Worm (Caenorhabditis elegans): ENCODE results near the gene F11D11.4.

The F11D11.4 gene

DNA sequence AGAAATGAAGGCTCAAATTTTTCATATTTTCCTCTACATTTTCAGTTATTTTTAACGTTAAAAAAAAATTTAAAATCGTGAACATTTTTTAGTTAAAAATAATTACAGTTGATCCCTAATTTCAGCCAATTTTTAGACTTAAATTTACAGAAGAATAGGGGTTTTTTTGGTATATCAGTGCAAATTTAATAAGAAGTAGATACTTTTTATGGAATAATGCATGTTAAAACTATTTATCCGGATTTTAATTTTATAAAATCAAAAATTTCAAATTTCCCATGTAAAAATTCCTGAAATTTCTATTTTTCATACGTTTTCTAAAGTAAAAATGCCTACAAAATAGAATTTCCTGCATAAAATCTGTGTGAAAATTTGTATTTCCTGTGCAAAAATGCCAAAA is 37.1 kb upstream of the F11D11.4 start:
- no peak for TF ChIP-seq B0310.2 (tag; optimal IDR thresholded peaks at IDR 0.05)
- TF ChIP-seq scrt-1 (GFP tag; IDR thresholded peaks at IDR 0.05): no peak
- no peak for TF ChIP-seq flt-1 (GFP tag; IDR thresholded peaks at IDR 0.05)
- TF ChIP-seq hnd-1 (tag; optimal IDR thresholded peaks at IDR 0.05): no peak
- no peak for TF ChIP-seq tbx-37 (GFP tag; conservative IDR thresholded peaks at IDR 0.05)

DNA sequence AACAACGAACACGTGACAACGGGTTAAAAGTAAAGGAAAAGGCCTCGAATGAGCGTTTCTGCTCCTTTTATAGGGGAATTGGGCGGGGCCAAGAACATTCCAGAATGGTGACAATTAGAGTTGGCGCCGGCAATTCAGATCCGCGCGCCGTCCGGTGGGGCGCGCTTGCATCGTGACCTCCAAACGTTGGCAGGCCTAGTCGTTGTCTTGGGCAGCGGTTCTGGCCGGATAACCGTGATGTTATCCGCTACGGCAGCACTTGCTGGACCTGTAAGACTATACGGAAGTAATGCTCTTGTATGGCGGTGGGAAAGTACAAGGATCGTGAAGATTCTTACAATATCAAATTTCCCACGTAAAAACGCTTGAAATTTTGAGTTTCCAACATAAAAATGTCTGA is 36.4 kb upstream of the F11D11.4 start:
- TF ChIP-seq sea-1 (GFP tag; conservative IDR thresholded peaks at IDR 0.05) (0 out of 2 replicates have a peak, but pooled peaks have one; percentile 46), tbx-11 (GFP tag; IDR thresholded peaks at IDR 0.05) (peak; percentile 41; the same call in 1 of the 2 replicates)

DNA sequence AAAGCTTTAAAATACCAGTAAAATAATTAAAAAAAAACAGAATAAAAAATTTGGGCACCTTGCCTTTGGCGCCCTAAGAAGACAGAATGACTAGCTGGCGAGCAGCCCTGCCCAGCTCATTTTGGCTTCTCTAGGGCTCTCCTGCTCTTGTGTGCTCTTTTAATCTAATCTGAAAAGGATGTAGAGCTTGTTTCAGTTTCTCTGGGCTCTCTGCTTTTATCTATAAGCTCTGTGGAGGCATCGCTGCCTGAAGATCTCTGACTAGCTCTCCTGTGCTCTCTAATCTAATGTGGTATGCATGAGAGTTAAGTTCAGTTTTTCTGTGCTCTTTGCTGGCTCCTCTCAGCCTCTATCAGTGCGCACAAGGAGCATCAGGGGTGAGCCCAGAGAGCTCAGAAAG is 35.3 kb upstream of the F11D11.4 start:
- TF ChIP-seq scrt-1 (GFP tag; IDR thresholded peaks at IDR 0.05) (no peak), B0310.2 (tag; optimal IDR thresholded peaks at IDR 0.05) (no peak), ceh-13 (GFP tag; optimal IDR thresholded peaks at IDR 0.05) (no peak), tra-4 (tag; optimal IDR thresholded peaks at IDR 0.05) (no peak), F13C5.2 (tag; optimal IDR thresholded peaks at IDR 0.05) (no peak), hmbx-1 (tag; optimal IDR thresholded peaks at IDR 0.05) (no peak), ets-7 (tag; optimal IDR thresholded peaks at IDR 0.05) (no peak), tbx-11 (GFP tag; IDR thresholded peaks at IDR 0.05) (no peak), pes-1 (GFP tag; IDR thresholded peaks at IDR 0.05) (no peak), aly-1 (tag; optimal IDR thresholded peaks at IDR 0.05) (no peak), tbx-37 (GFP tag; conservative IDR thresholded peaks at IDR 0.05) (no peak)

DNA sequence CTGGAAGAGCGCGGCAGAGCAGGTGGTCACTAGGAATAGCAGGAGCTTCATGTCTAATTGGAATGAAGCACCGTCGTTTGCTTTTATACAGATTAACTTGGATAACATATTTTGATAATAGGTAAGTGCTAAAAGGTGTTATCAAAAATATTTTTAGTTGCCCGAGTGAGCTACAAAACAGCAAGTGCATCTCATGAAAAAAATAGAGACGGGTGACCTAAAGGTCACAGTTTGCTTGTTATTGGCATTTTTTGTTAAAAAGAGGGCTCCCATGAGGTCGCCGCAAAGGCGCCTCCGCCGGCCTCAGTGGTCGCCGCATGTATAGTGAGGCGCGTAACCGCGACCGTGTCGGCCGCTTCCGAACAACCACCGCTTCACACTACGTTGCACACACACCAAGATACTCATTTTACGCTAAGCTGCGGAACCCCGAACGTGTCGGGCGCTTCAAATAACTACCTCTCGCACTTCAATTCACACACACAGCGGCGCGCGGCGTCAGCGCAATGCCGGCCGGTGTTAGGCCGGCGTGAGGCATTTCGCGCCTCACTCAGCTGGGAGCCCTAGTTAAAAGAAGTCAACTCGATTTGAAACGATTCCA is 31.8 kb upstream of the F11D11.4 start, which contains the start of gene asp-19:
Gene asp-19, minus strand, starts transcription at position 51 of the 601 bp plus-strand sequence.
- TF ChIP-seq B0310.2 (tag; optimal IDR thresholded peaks at IDR 0.05) (no peak), flt-1 (GFP tag; IDR thresholded peaks at IDR 0.05) (no peak), tbx-11 (GFP tag; IDR thresholded peaks at IDR 0.05) (no peak), ets-7 (tag; optimal IDR thresholded peaks at IDR 0.05) (no peak), sea-1 (GFP tag; conservative IDR thresholded peaks at IDR 0.05) (no peak), hmg-4 (GFP tag; optimal IDR thresholded peaks at IDR 0.05) (no peak), pes-1 (GFP tag; IDR thresholded peaks at IDR 0.05) (no peak), ceh-13 (GFP tag; optimal IDR thresholded peaks at IDR 0.05) (no peak)

DNA sequence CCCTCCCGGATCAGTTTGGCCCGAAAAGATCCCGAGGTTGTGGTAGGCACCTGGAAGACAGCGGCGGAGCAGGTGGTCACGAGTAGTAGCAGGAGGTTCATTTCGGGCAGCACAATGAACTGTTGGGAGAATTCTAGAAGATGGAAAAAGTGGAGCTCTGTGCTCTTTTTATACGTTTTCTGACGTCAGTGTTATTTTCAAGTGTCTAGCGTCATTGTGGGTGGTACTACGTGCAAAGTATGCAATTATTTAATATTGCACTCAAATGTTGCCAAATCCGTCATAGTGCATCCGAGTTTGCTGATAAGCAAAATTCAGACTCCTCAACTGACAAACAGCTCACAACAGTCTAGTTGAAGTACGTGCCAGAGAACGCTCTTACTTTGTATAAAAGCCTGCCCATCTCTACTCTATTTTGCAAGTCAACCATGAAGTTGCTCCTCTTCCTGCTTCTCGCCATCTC is 29.6 kb upstream of the F11D11.4 start, which contains the start of the genes asp-18 and scl-19:
Gene asp-18, minus strand, starts transcription at position 101 of the 463 bp plus-strand sequence.
Gene scl-19, plus strand, starts transcription at position 413 of the 463 bp plus-strand sequence.
- TF ChIP-seq ceh-13 (GFP tag; optimal IDR thresholded peaks at IDR 0.05) (no peak), pes-1 (GFP tag; IDR thresholded peaks at IDR 0.05) (no peak), F13C5.2 (tag; optimal IDR thresholded peaks at IDR 0.05) (no peak), tbx-11 (GFP tag; IDR thresholded peaks at IDR 0.05) (no peak), hmbx-1 (tag; optimal IDR thresholded peaks at IDR 0.05) (no peak), ets-7 (tag; optimal IDR thresholded peaks at IDR 0.05) (no peak)

DNA sequence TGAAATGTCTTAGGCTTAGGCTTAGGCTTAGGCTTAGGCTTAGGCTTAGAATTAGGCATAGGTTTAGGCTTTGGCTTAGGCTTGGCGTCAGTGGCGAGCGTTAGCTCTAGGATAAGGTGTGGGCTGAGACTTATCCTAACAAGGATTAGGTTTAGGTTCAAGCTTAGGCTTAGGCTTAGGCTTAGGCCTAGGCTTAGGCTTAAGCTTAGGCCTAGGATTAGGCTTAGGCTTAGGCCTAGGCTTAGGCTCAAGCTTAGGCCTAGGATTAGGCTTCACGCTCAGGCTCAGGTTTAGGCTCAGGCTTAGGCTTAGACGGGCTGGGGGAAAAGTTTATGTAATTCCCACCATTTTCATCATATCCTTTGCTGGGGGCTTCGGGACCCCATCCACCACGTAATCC is 27.2 kb upstream of the F11D11.4 start:
- no peak for TF ChIP-seq ama-1 (optimal IDR thresholded peaks at IDR 0.05)
- peak; percentile 88 for TF ChIP-seq ceh-36 (tag; optimal IDR thresholded peaks at IDR 0.05)

DNA sequence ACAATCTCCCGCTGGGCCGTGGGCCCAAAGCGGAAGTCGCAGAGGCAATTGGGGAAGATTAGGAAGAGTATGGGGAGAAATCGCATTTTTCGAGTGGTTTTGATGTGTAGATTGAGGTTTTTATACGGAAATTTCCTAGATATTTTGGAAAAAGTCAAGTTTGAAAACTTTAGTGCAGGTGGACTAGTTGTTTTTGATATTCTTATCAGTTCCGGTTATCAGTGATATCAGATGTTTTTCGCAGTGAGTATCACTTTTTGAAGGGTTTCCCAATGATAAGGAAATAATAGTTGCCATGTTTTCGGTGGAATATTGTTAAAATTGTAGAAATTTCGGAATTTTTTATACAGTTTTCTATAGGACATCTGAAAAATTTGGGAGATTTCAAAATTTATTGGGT is 26.8 kb upstream of the F11D11.4 start, which contains the start of gene scl-20:
Gene scl-20, minus strand, starts transcription at position 101 of the 400 bp plus-strand sequence.
- TF ChIP-seq scrt-1 (GFP tag; IDR thresholded peaks at IDR 0.05) (no peak), tra-4 (tag; optimal IDR thresholded peaks at IDR 0.05) (no peak), ama-1 (optimal IDR thresholded peaks at IDR 0.05) (no peak), aly-1 (tag; optimal IDR thresholded peaks at IDR 0.05) (no peak), tbx-11 (GFP tag; IDR thresholded peaks at IDR 0.05) (no peak), hmbx-1 (tag; optimal IDR thresholded peaks at IDR 0.05) (no peak), hnd-1 (tag; optimal IDR thresholded peaks at IDR 0.05) (no peak), ceh-36 (tag; optimal IDR thresholded peaks at IDR 0.05) (no peak)

DNA sequence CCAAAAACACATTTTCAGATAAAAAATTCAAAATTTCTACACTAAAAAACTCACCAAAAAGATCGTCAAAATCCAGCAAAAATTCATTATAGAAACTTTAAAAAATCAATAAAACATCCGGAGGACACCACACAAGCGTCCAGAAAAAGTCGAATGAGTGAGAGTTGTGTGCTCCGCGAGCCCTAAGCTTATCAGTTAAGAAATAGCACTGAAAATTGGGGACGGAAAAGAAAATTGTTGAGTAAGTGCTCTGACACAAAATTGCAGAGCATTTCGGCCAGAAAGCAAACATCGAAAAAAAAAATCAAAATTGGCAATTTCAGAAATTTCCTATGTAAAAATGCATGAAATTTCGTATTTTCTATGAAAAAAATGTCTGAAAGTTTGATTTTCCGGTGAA is 23.5 kb upstream of the F11D11.4 start:
- TF ChIP-seq aly-1 (tag; optimal IDR thresholded peaks at IDR 0.05) (no peak), F13C5.2 (tag; optimal IDR thresholded peaks at IDR 0.05) (no peak), scrt-1 (GFP tag; IDR thresholded peaks at IDR 0.05) (no peak), sea-1 (GFP tag; conservative IDR thresholded peaks at IDR 0.05) (no peak), tbx-37 (GFP tag; conservative IDR thresholded peaks at IDR 0.05) (no peak), hmg-4 (GFP tag; optimal IDR thresholded peaks at IDR 0.05) (no peak), ceh-36 (tag; optimal IDR thresholded peaks at IDR 0.05) (no peak), hnd-1 (tag; optimal IDR thresholded peaks at IDR 0.05) (no peak), ets-7 (tag; optimal IDR thresholded peaks at IDR 0.05) (no peak), pes-1 (GFP tag; IDR thresholded peaks at IDR 0.05) (no peak), B0310.2 (tag; optimal IDR thresholded peaks at IDR 0.05) (no peak), tbx-11 (GFP tag; IDR thresholded peaks at IDR 0.05) (no peak), hmbx-1 (tag; optimal IDR thresholded peaks at IDR 0.05) (no peak), flt-1 (GFP tag; IDR thresholded peaks at IDR 0.05) (no peak), ceh-13 (GFP tag; optimal IDR thresholded peaks at IDR 0.05) (no peak), ama-1 (optimal IDR thresholded peaks at IDR 0.05) (no peak), tra-4 (tag; optimal IDR thresholded peaks at IDR 0.05) (no peak)

DNA sequence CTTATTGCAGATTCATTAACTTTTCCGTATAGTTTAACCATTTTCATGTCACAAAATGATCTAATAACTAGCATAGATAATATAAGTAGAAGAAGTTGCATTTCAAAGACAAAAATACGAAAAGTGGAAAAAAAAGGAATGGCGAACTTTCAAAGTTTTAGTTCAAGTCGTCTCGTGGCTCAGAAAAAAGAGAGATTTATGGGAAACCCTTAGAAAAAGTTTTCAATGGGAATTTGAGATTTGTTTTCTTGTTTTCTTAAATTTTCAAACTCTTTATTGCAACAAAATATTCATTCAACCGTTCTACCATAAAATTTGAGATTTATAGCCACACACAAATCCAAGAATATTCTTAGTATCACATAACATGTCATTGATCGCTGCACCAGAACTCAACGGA is 19.1 kb upstream of the F11D11.4 start, which contains the start of gene clec-250:
Gene clec-250, minus strand, starts transcription at position 101 of the 400 bp plus-strand sequence.
- TF ChIP-seq flt-1 (GFP tag; IDR thresholded peaks at IDR 0.05) (no peak), ceh-13 (GFP tag; optimal IDR thresholded peaks at IDR 0.05) (no peak), hmg-4 (GFP tag; optimal IDR thresholded peaks at IDR 0.05) (no peak), tbx-37 (GFP tag; conservative IDR thresholded peaks at IDR 0.05) (no peak), tra-4 (tag; optimal IDR thresholded peaks at IDR 0.05) (no peak), ets-7 (tag; optimal IDR thresholded peaks at IDR 0.05) (no peak), F13C5.2 (tag; optimal IDR thresholded peaks at IDR 0.05) (no peak), scrt-1 (GFP tag; IDR thresholded peaks at IDR 0.05) (no peak), tbx-11 (GFP tag; IDR thresholded peaks at IDR 0.05) (no peak)

Data from whole organism, early embryonic.